Worm (Caenorhabditis elegans) whole organism, early embryonic: ENCODE measurements around the gene W08G11.5.
"Not testable (repeated sequence)": the region's sequence is repeated elsewhere in the genome, so short reads cannot be mapped to it uniquely, and the experiment has no call there.

Source experiments
- B0310.2 ChIP-seq: sonication (generic microtip); optimal IDR thresholded peaks from 2 replicates; lab custom pipeline; 2016; ENCODE audit warnings: mild to moderate bottlenecking, missing genetic modification characterization, missing compliant biosample characterization
- F13C5.2 ChIP-seq: sonication (generic microtip); optimal IDR thresholded peaks from 2 replicates; lab custom pipeline; 2017; ENCODE audit warnings: mild to moderate bottlenecking, missing genetic modification characterization, inconsistent platforms, missing compliant biosample characterization
- aly-1 ChIP-seq: sonication (generic microtip); optimal IDR thresholded peaks from 2 replicates; lab custom pipeline; 2016; ENCODE audit warnings: missing genetic modification characterization, missing compliant biosample characterization
- ama-1 ChIP-seq: fragments of 150-350 bp; optimal IDR thresholded peaks from 2 replicates; lab custom pipeline; 2014
- ceh-13 ChIP-seq: fragments of 200-800 bp; sonication (Bioruptor generic); optimal IDR thresholded peaks from 2 replicates; lab custom pipeline; 2018; ENCODE audit warnings: mild to moderate bottlenecking, missing genetic modification characterization, missing compliant biosample characterization
- ceh-36 ChIP-seq: sonication (generic microtip); optimal IDR thresholded peaks from 2 replicates; lab custom pipeline; 2016; ENCODE audit warnings: missing genetic modification characterization, inconsistent platforms, missing compliant biosample characterization
- ets-7 ChIP-seq: sonication (generic microtip); optimal IDR thresholded peaks from 2 replicates; lab custom pipeline; 2016; ENCODE audit warnings: missing genotype, missing genetic modification characterization, missing compliant biosample characterization
- flt-1 ChIP-seq: fragments of 200-800 bp; sonication (Bioruptor generic); IDR thresholded peaks from 2 replicates; pipeline ENCODE4 v1.3.6; 2022; ENCODE audit warnings: missing genetic modification characterization, missing compliant biosample characterization
- hmbx-1 ChIP-seq: sonication (generic microtip); optimal IDR thresholded peaks from 2 replicates; lab custom pipeline; 2016; ENCODE audit warnings: mild to moderate bottlenecking, missing genetic modification characterization, missing compliant biosample characterization
- hmg-4 ChIP-seq: fragments of 200-800 bp; sonication (Bioruptor generic); optimal IDR thresholded peaks from 2 replicates; lab custom pipeline; 2018; ENCODE audit warnings: mild to moderate bottlenecking, missing genetic modification characterization, missing compliant biosample characterization
- hnd-1 ChIP-seq: sonication (generic microtip); optimal IDR thresholded peaks from 2 replicates; lab custom pipeline; 2016; ENCODE audit warnings: missing genetic modification characterization, missing compliant biosample characterization
- pes-1 ChIP-seq: fragments of 200-800 bp; sonication (Bioruptor generic); IDR thresholded peaks from 2 replicates; pipeline ENCODE4 v1.3.6; 2022; ENCODE audit warnings: missing genetic modification reagents, missing genetic modification characterization, missing compliant biosample characterization
- scrt-1 ChIP-seq: fragments of 200-800 bp; sonication (Bioruptor generic); IDR thresholded peaks from 2 replicates; pipeline ENCODE4 v1.3.6; 2022; ENCODE audit warnings: missing genetic modification characterization, missing compliant biosample characterization
- sea-1 ChIP-seq: fragments of 200-800 bp; sonication (Bioruptor generic); conservative IDR thresholded peaks from 2 replicates; pipeline ENCODE4 v1.3.6; 2022; ENCODE audit warnings: missing genetic modification characterization, missing compliant biosample characterization
- tbx-11 ChIP-seq: fragments of 200-800 bp; sonication (Bioruptor generic); IDR thresholded peaks from 2 replicates; pipeline ENCODE4 v1.3.6; 2022; ENCODE audit warnings: missing genetic modification characterization, missing compliant biosample characterization
- tbx-37 ChIP-seq: fragments of 200-800 bp; sonication (Bioruptor generic); conservative IDR thresholded peaks from 2 replicates; pipeline ENCODE4 v1.3.6; 2022; ENCODE audit warnings: missing genetic modification reagents, missing genetic modification characterization, missing compliant biosample characterization
- tra-4 ChIP-seq: sonication (generic microtip); optimal IDR thresholded peaks from 2 replicates; lab custom pipeline; 2017; ENCODE audit warnings: missing genetic modification characterization, missing compliant biosample characterization

The W08G11.5 gene

ce11 chrV:16350775-16351378 is 4.6 kb upstream of the W08G11.5 start:
- TF ChIP-seq hmg-4 (GFP tag; lab: Kevin White, UChicago), result peak; percentile 13
- no peak for TF ChIP-seq ama-1 (lab: Kevin White, UChicago)

ce11 chrV:16350061-16350460 is 3.8 kb upstream of the W08G11.5 start:
- TF ChIP-seq pes-1 (GFP tag; lab: Robert Waterston, UW) (no peak), ceh-36 (tag; lab: Kevin White, UChicago) (no peak), ets-7 (tag; lab: Kevin White, UChicago) (no peak), tra-4 (tag; lab: Kevin White, UChicago) (no peak), hnd-1 (no peak), hmbx-1 (tag; lab: Kevin White, UChicago) (no peak), sea-1 (GFP tag; lab: Robert Waterston, UW) (no peak), tbx-37 (GFP tag; lab: Robert Waterston, UW) (no peak), B0310.2 (tag; lab: Kevin White, UChicago) (no peak), tbx-11 (GFP tag; lab: Robert Waterston, UW) (no peak), F13C5.2 (tag; lab: Kevin White, UChicago) (no peak), aly-1 (tag; lab: Kevin White, UChicago) (no peak)

DNA sequence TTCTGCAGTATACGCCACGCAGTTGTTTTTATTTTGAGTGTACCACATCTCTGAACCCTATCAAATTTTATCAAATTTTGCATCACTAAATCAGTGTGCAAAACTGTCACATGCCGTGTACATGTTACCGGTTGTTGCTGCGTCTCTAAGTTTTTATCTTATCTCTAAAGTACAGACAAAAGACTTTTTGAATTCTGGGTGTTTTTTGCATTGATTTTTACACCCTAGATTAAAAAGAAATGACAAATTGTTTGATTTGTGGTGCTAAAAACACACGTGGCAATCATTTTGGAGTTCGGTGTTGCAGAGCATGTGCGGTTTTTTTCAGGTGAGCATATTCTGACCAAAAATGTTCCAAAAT is 4.1 kb downstream of the W08G11.5 start, which contains the start of gene nhr-193:
Gene nhr-193, plus strand, starts transcription at position 51 of the 361 bp plus-strand sequence.
- TF ChIP-seq ceh-36 (tag; lab: Kevin White, UChicago) (no peak), flt-1 (no peak), sea-1 (GFP tag; lab: Robert Waterston, UW) (no peak), ets-7 (tag; lab: Kevin White, UChicago) (no peak), hnd-1 (no peak), F13C5.2 (tag; lab: Kevin White, UChicago) (no peak), tbx-11 (GFP tag; lab: Robert Waterston, UW) (no peak), hmg-4 (GFP tag; lab: Kevin White, UChicago) (no peak)

DNA sequence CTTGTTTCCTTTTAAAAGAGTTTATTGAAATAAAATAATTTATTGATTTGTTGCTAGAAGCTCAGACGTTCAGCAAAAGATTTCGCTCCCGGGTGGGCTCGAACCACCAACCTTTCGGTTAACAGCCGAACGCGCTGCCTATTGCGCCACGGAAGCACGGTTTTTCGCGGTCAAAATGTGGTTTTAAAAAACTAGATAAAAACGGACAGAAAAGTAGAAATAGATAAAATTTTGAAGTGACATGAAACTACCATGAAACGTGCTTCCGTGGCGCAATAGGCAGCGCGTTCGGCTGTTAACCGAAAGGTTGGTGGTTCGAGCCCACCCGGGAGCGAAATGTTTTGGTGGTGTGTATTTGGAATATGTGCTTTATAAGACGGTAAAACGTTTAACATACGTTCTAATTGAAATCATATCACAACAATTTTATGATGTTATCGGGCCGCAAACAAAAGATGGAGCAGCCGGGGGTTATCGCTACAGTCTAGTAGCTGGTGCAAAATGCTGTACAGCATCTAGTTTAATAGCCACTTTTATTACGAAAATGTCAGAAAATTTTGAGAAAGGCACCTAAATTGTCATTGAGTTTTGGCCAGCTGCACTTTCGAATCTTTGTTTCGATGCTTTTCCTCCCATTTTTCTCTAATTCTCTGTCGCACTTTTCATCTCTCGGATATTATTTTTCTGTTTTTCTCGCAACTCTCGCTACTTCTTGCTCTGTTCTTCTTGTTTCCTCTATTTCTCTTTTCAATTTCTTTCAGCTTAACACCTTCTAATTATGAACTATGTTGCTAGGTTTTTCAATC is 7.8 kb downstream of the W08G11.5 start, which contains the start of gene slc-9B.2:
Gene slc-9B.2, plus strand, starts transcription at position 756 of the 806 bp plus-strand sequence.
- not testable (repeated sequence) for TF ChIP-seq tbx-11 (GFP tag; lab: Robert Waterston, UW); hmg-4 (GFP tag; lab: Kevin White, UChicago); flt-1

DNA sequence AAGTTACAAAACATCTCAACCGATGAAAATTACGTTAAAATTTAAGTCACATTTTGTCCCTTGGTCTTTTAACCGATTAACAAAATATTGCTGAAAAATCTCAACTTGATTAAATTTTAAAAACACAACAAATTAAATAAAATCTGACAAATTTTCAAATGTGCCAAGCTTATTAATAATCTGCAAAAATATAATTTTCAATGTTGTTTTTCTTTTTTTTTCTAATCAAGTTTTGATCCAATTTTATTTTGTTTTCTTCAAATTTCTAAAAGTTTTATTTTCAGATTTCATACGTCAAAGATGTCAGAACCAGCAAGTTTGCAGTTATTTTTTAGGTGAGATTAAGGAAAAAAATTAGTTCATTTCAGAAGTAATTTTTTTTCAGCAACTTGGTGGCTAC is 10.0 kb downstream of the W08G11.5 start, which contains the start of gene srw-87:
Gene srw-87, plus strand, starts transcription at position 301 of the 400 bp plus-strand sequence.
- TF ChIP-seq F13C5.2 (tag; lab: Kevin White, UChicago) (no peak), ceh-36 (tag; lab: Kevin White, UChicago) (no peak), scrt-1 (no peak), B0310.2 (tag; lab: Kevin White, UChicago) (no peak), hmg-4 (GFP tag; lab: Kevin White, UChicago) (no peak), hmbx-1 (tag; lab: Kevin White, UChicago) (no peak), ceh-13 (no peak)

DNA sequence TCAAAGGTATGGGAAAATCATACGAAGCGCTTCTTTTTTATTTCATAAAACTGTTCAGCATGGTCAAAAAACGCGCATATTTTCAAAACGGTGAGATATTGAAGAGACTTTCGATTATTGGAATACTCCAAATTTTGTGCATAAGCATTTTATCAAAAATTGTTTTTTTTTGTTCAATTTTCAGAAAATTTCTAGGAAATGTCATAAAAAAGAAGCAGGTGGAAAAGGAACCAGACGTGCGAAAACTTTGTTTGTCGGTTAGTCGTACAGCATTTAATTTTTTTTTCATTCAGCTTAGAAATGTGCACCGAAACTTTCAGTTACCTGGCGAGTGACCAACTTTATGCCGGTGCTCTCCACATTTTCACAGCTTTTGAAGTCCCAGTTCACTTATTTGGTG is 12.9 kb downstream of the W08G11.5 start, which contains the start of gene srh-167:
Gene srh-167, plus strand, starts transcription at position 301 of the 400 bp plus-strand sequence.
- TF ChIP-seq B0310.2 (tag; lab: Kevin White, UChicago) (no peak), ceh-13 (no peak), flt-1 (no peak), ama-1 (lab: Kevin White, UChicago) (no peak), tbx-11 (GFP tag; lab: Robert Waterston, UW) (no peak), sea-1 (GFP tag; lab: Robert Waterston, UW) (no peak), pes-1 (GFP tag; lab: Robert Waterston, UW) (no peak), aly-1 (tag; lab: Kevin White, UChicago) (no peak), F13C5.2 (tag; lab: Kevin White, UChicago) (no peak), hmbx-1 (tag; lab: Kevin White, UChicago) (no peak), hnd-1 (no peak), tbx-37 (GFP tag; lab: Robert Waterston, UW) (no peak), hmg-4 (GFP tag; lab: Kevin White, UChicago) (no peak), tra-4 (tag; lab: Kevin White, UChicago) (no peak), scrt-1 (no peak), ceh-36 (tag; lab: Kevin White, UChicago) (no peak)

ce11 chrV:16328849-16329248 is 17.5 kb downstream of the W08G11.5 start, which contains the start of gene F57G8.7:
TSS of gene F57G8.7 (plus strand) at chrV:16329149.
- TF ChIP-seq tbx-11 (GFP tag; lab: Robert Waterston, UW) (no peak), sea-1 (GFP tag; lab: Robert Waterston, UW) (no peak), scrt-1 (no peak), F13C5.2 (tag; lab: Kevin White, UChicago) (no peak), pes-1 (GFP tag; lab: Robert Waterston, UW) (no peak), aly-1 (tag; lab: Kevin White, UChicago) (no peak), tra-4 (tag; lab: Kevin White, UChicago) (no peak), ets-7 (tag; lab: Kevin White, UChicago) (no peak), ceh-13 (no peak), flt-1 (no peak), hnd-1 (no peak), tbx-37 (GFP tag; lab: Robert Waterston, UW) (no peak), hmg-4 (GFP tag; lab: Kevin White, UChicago) (no peak), hmbx-1 (tag; lab: Kevin White, UChicago) (no peak), B0310.2 (tag; lab: Kevin White, UChicago) (no peak)
